Worm (Caenorhabditis elegans) whole organism, young adult: Measurements from ENCODE around the gene gop-2.
A peak's percentile ranks its signal among the peaks of the same experiment; 100 is the strongest.

Experiments used
- B0261.1 ChIP-seq: sonication (generic microtip); optimal IDR thresholded peaks from 2 replicates; lab custom pipeline; 2016; ENCODE audit warnings: mild to moderate bottlenecking, missing genetic modification characterization, moderate library complexity, missing compliant biosample characterization
- D2030.7 ChIP-seq: fragments of 200-800 bp; sonication (Bioruptor generic); IDR thresholded peaks from 2 replicates; pipeline ENCODE4 v1.3.6; 2022; ENCODE audit warnings: missing genetic modification reagents, missing genetic modification characterization, missing compliant biosample characterization
- F10E7.11 ChIP-seq: sonication (generic microtip); optimal IDR thresholded peaks from 2 replicates; lab custom pipeline; 2017; ENCODE audit warnings: mild to moderate bottlenecking, missing genetic modification characterization, moderate library complexity, missing compliant biosample characterization
- F23B12.7 ChIP-seq: sonication (generic microtip); optimal IDR thresholded peaks from 2 replicates; lab custom pipeline; 2017; ENCODE audit warnings: missing genetic modification characterization, mild to moderate bottlenecking, missing compliant biosample characterization, antibody characterized with exemption, moderate library complexity; ENCODE audit not compliant: insufficient read depth
- F39B2.1 ChIP-seq: fragments of 200-800 bp; sonication (Bioruptor generic); IDR thresholded peaks from 2 replicates; pipeline ENCODE4 v1.3.6; 2022; ENCODE audit warnings: missing genetic modification reagents, missing genetic modification characterization, missing compliant biosample characterization
- F49E8.2 ChIP-seq: sonication (generic microtip); optimal IDR thresholded peaks from 3 replicates; lab custom pipeline; 2017; ENCODE audit warnings: missing genetic modification characterization, mild to moderate bottlenecking, missing compliant biosample characterization, antibody characterized with exemption, moderate library complexity; ENCODE audit not compliant: insufficient read depth
- F52B5.7 ChIP-seq: sonication (generic microtip); optimal IDR thresholded peaks from 2 replicates; lab custom pipeline; 2016; ENCODE audit warnings: mild to moderate bottlenecking, missing genetic modification characterization, missing compliant biosample characterization
- T26A5.8 ChIP-seq: sonication (generic microtip); optimal IDR thresholded peaks from 2 replicates; lab custom pipeline; 2016; ENCODE audit warnings: missing genetic modification characterization, missing compliant biosample characterization
- Y56A3A.18 ChIP-seq: fragments of 200-800 bp; sonication (Bioruptor generic); IDR thresholded peaks from 2 replicates; pipeline ENCODE4 v1.3.6; 2022; ENCODE audit warnings: missing genetic modification reagents, missing genetic modification characterization, missing compliant biosample characterization
- ZK185.1 ChIP-seq: sonication (generic microtip); optimal IDR thresholded peaks from 2 replicates; lab custom pipeline; 2016; ENCODE audit warnings: mild to moderate bottlenecking, missing genetic modification characterization, missing compliant biosample characterization; ENCODE audit not compliant: poor library complexity, severe bottlenecking
- ama-1 ChIP-seq, 3 experiments: fragments of 150-350 bp in 1 of 3; sonication (generic microtip) in 2 of 3; optimal IDR thresholded peaks; 2 replicates each; lab custom pipeline; 2014 to 2018; ENCODE audit warnings: missing biosample characterization in 2 of 3, missing genetic modification characterization in 2 of 3, missing genetic modification reagents in 2 of 3
- attf-3 ChIP-seq: fragments of 200-800 bp; sonication (Bioruptor generic); conservative IDR thresholded peaks from 2 replicates; pipeline ENCODE4 v1.3.6; 2022; ENCODE audit warnings: missing genetic modification reagents, missing genetic modification characterization, missing compliant biosample characterization
- attf-5 ChIP-seq: fragments of 200-800 bp; sonication (Bioruptor generic); optimal IDR thresholded peaks from 2 replicates; lab custom pipeline; 2018; ENCODE audit warnings: mild to moderate bottlenecking, missing genetic modification characterization, missing compliant biosample characterization
- bed-1 ChIP-seq: fragments of 200-800 bp; sonication (Bioruptor generic); IDR thresholded peaks from 2 replicates; pipeline ENCODE4 v1.3.6; 2022; ENCODE audit warnings: missing genetic modification reagents, missing genetic modification characterization, missing compliant biosample characterization
- cebp-2 ChIP-seq: fragments of 200-800 bp; sonication (Bioruptor generic); IDR thresholded peaks from 2 replicates; pipeline ENCODE4 v1.3.6; 2022; ENCODE audit warnings: missing genetic modification characterization, missing compliant biosample characterization
- ceh-100 ChIP-seq: fragments of 200-800 bp; sonication (Bioruptor generic); IDR thresholded peaks from 2 replicates; pipeline ENCODE4 v1.3.6; 2022; ENCODE audit warnings: missing genetic modification reagents, missing genetic modification characterization, missing compliant biosample characterization
- ceh-40 ChIP-seq: fragments of 200-800 bp; sonication (Bioruptor generic); IDR thresholded peaks from 2 replicates; pipeline ENCODE4 v1.3.6; 2022; ENCODE audit warnings: missing genetic modification characterization, missing compliant biosample characterization
- ceh-79 ChIP-seq: sonication (generic microtip); optimal IDR thresholded peaks from 2 replicates; lab custom pipeline; 2017; ENCODE audit warnings: mild to moderate bottlenecking, missing genetic modification characterization, missing compliant biosample characterization
- chd-7 ChIP-seq: sonication (generic microtip); optimal IDR thresholded peaks from 2 replicates; lab custom pipeline; 2016; ENCODE audit warnings: mild to moderate bottlenecking, missing genetic modification characterization, moderate library complexity, missing compliant biosample characterization
- dpl-1 ChIP-seq: fragments of 150-350 bp; optimal IDR thresholded peaks from 2 replicates; lab custom pipeline; 2014; ENCODE audit warnings: missing biosample characterization, missing genetic modification reagents, missing genetic modification characterization
- egl-44 ChIP-seq: fragments of 200-800 bp; sonication (Bioruptor generic); IDR thresholded peaks from 2 replicates; pipeline ENCODE4 v1.3.6; 2022; ENCODE audit warnings: missing genetic modification reagents, missing genetic modification characterization, missing compliant biosample characterization
- egrh-3 ChIP-seq: fragments of 200-800 bp; sonication (Bioruptor generic); IDR thresholded peaks from 2 replicates; pipeline ENCODE4 v1.3.6; 2022; ENCODE audit warnings: missing genetic modification reagents, missing genetic modification characterization, missing compliant biosample characterization
- hlh-12 ChIP-seq: sonication (generic microtip); optimal IDR thresholded peaks from 2 replicates; lab custom pipeline; 2016; ENCODE audit warnings: missing genetic modification characterization, missing compliant biosample characterization
- hmg-20 ChIP-seq: fragments of 200-800 bp; sonication (Bioruptor generic); IDR thresholded peaks from 2 replicates; pipeline ENCODE4 v1.3.6; 2022; ENCODE audit warnings: missing genetic modification reagents, missing genetic modification characterization, missing compliant biosample characterization
- lag-1 ChIP-seq: fragments of 200-800 bp; sonication (Bioruptor generic); IDR thresholded peaks from 2 replicates; pipeline ENCODE4 v1.3.6; 2022; ENCODE audit warnings: missing genetic modification reagents, missing genetic modification characterization, missing compliant biosample characterization
- lin-40 ChIP-seq: sonication (generic microtip); optimal IDR thresholded peaks from 2 replicates; lab custom pipeline; 2016; ENCODE audit warnings: missing genetic modification characterization, mild to moderate bottlenecking, missing compliant biosample characterization, missing genotype, missing genetic modification reagents
- lir-1 ChIP-seq: fragments of 200-800 bp; sonication (Bioruptor generic); conservative IDR thresholded peaks from 2 replicates; pipeline ENCODE4 v1.3.6; 2022; ENCODE audit warnings: missing genetic modification reagents, missing genetic modification characterization, missing compliant biosample characterization
- lsl-1 ChIP-seq: fragments of 200-800 bp; sonication (Bioruptor generic); optimal IDR thresholded peaks from 2 replicates; lab custom pipeline; 2018; ENCODE audit warnings: mild to moderate bottlenecking, missing genetic modification characterization, moderate library complexity, missing compliant biosample characterization
- madf-10 ChIP-seq: sonication (generic microtip); optimal IDR thresholded peaks from 2 replicates; lab custom pipeline; 2016; ENCODE audit warnings: mild to moderate bottlenecking, missing genetic modification characterization, missing compliant biosample characterization
- madf-8 ChIP-seq: fragments of 200-800 bp; sonication (Bioruptor generic); conservative IDR thresholded peaks from 2 replicates; pipeline ENCODE4 v1.3.6; 2022; ENCODE audit warnings: missing genetic modification reagents, missing genetic modification characterization, missing compliant biosample characterization
- nfya-1 ChIP-seq: sonication (generic microtip); optimal IDR thresholded peaks from 2 replicates; lab custom pipeline; 2017; ENCODE audit warnings: antibody characterized with exemption, missing compliant biosample characterization, missing genetic modification characterization, borderline replicate concordance; ENCODE audit not compliant: insufficient read depth
- nfya-2 ChIP-seq: fragments of 200-800 bp; sonication (Bioruptor generic); IDR thresholded peaks from 2 replicates; pipeline ENCODE4 v1.3.6; 2022; ENCODE audit warnings: missing genetic modification reagents, missing genetic modification characterization, missing compliant biosample characterization
- rcor-1 ChIP-seq: fragments of 200-800 bp; sonication (Bioruptor generic); IDR thresholded peaks from 2 replicates; pipeline ENCODE4 v1.3.6; 2022; ENCODE audit warnings: missing genetic modification reagents, missing genetic modification characterization, missing compliant biosample characterization
- rec-8 ChIP-seq, 2 experiments: sonication (generic microtip); optimal IDR thresholded peaks; 2 replicates each; lab custom pipeline; 2016; ENCODE audit warnings: mild to moderate bottlenecking in 2 of 2, missing genetic modification characterization in 2 of 2, missing genetic modification reagents in 2 of 2, missing genotype in 2 of 2, missing biosample characterization in 1 of 2, missing compliant biosample characterization in 1 of 2, moderate library complexity in 1 of 2
- repo-1 ChIP-seq: sonication (generic microtip); optimal IDR thresholded peaks from 2 replicates; lab custom pipeline; 2017; ENCODE audit warnings: mild to moderate bottlenecking, missing genetic modification characterization, missing compliant biosample characterization
- rpc-1 ChIP-seq, 2 experiments: fragments of 150-350 bp in 1 of 2; sonication (generic microtip) in 1 of 2; optimal IDR thresholded peaks; 2 replicates each; lab custom pipeline; 2014 to 2018; ENCODE audit warnings: missing biosample characterization in 1 of 2, missing genetic modification characterization in 1 of 2, missing genetic modification reagents in 1 of 2, missing genotype in 1 of 2
- snpc-1.1 ChIP-seq: sonication (generic microtip); optimal IDR thresholded peaks from 2 replicates; lab custom pipeline; 2017; ENCODE audit warnings: missing genetic modification characterization, mild to moderate bottlenecking, missing compliant biosample characterization, antibody characterized with exemption, moderate library complexity, missing genotype, missing genetic modification reagents; ENCODE audit not compliant: insufficient read depth
- snpc-1.3 ChIP-seq: sonication (generic microtip); optimal IDR thresholded peaks from 2 replicates; lab custom pipeline; 2017; ENCODE audit warnings: missing genetic modification characterization, mild to moderate bottlenecking, missing compliant biosample characterization, antibody characterized with exemption, moderate library complexity, missing genotype, missing genetic modification reagents; ENCODE audit not compliant: insufficient read depth
- snpc-3.4 ChIP-seq: sonication (generic microtip); optimal IDR thresholded peaks from 2 replicates; lab custom pipeline; 2017; ENCODE audit warnings: missing genetic modification characterization, mild to moderate bottlenecking, missing compliant biosample characterization, antibody characterized with exemption, moderate library complexity, missing genotype, missing genetic modification reagents
- somi-1 ChIP-seq: fragments of 200-800 bp; sonication (Bioruptor generic); optimal IDR thresholded peaks from 2 replicates; lab custom pipeline; 2018; ENCODE audit warnings: mild to moderate bottlenecking, missing genetic modification characterization, missing compliant biosample characterization
- tbp1 ChIP-seq: fragments of 200-800 bp; sonication (Bioruptor generic); optimal IDR thresholded peaks from 2 replicates; lab custom pipeline; 2018; ENCODE audit warnings: mild to moderate bottlenecking, missing genetic modification characterization, missing compliant biosample characterization
- unc-130 ChIP-seq: sonication (generic microtip); optimal IDR thresholded peaks from 2 replicates; lab custom pipeline; 2016; ENCODE audit warnings: missing genetic modification reagents, missing genetic modification characterization, missing compliant biosample characterization
- unc-62 ChIP-seq: fragments of 150-350 bp; optimal IDR thresholded peaks from 2 replicates; lab custom pipeline; 2014; ENCODE audit warnings: missing biosample characterization, missing genetic modification reagents, missing genetic modification characterization
- zim-3 ChIP-seq: sonication (generic microtip); optimal IDR thresholded peaks from 2 replicates; lab custom pipeline; 2017; ENCODE audit warnings: mild to moderate bottlenecking, missing genetic modification characterization, moderate library complexity, missing compliant biosample characterization
- ztf-25 ChIP-seq: fragments of 200-800 bp; sonication (Bioruptor generic); IDR thresholded peaks from 2 replicates; pipeline ENCODE4 v1.3.6; 2022; ENCODE audit warnings: missing genetic modification reagents, missing genetic modification characterization, missing compliant biosample characterization
- ztf-26 ChIP-seq: sonication (generic microtip); optimal IDR thresholded peaks from 2 replicates; lab custom pipeline; 2017; ENCODE audit warnings: missing genetic modification characterization, missing compliant biosample characterization

gop-2 gene

DNA sequence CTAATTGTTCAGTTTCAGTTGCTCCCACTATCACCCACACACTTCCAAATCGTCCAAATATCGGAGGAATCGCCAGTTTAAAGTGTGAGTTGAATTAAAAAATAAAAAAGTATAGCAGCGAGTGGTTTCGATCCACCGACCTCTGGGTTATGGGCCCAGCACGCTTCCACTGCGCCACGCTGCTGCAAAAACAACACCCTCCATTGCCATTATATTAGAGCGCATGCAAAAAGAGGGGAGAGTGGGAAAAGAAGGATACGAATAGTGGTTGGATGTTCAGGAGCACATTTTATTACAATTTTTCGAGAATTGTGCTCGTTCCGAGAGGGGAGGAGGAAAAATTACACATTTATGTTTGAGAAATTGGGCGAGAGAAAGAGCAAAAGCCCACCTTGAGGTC lies 36.0 kb downstream of the gop-2 start (continued):
- TF ChIP-seq dpl-1 (GFP tag; lab: Kevin White, UChicago): peak; percentile 28
- TF ChIP-seq hmg-20 (GFP tag; lab: Robert Waterston, UW): peak; percentile 74
- TF ChIP-seq bed-1 (GFP tag; lab: Robert Waterston, UW): peak; percentile 87; the same call in 1 of the 2 replicates
- TF ChIP-seq snpc-3.4 (tag; lab: Kevin White, UChicago): peak; percentile 58
- peak; percentile 66 for TF ChIP-seq ceh-100 (GFP tag; lab: Robert Waterston, UW)
- TF ChIP-seq lir-1: peak; percentile 50; the same call in 1 of the 2 replicates
- TF ChIP-seq attf-3 (GFP tag; lab: Robert Waterston, UW): peak; percentile 34; the same call in 1 of the 2 replicates
- TF ChIP-seq nfya-1 (tag; lab: Kevin White, UChicago): no peak
- peak; percentile 80 for TF ChIP-seq somi-1
- no peak for TF ChIP-seq F49E8.2 (tag; lab: Kevin White, UChicago)
- TF ChIP-seq cebp-2: 0 out of 2 replicates have a peak, but pooled peaks have one; percentile 79
- peak; percentile 80 for TF ChIP-seq snpc-1.3 (tag; lab: Kevin White, UChicago)
- peak; percentile 99 for TF ChIP-seq tbp1 (GFP tag; lab: Kevin White, UChicago)
- peak; percentile 72 for TF ChIP-seq ceh-79 (tag; lab: Kevin White, UChicago)
- peak; percentile 57 for TF ChIP-seq F10E7.11 (tag; lab: Kevin White, UChicago)
- peak; percentile 44 for TF ChIP-seq ZK185.1
- TF ChIP-seq lag-1 (GFP tag; lab: Robert Waterston, UW): no peak
- TF ChIP-seq ceh-40 (GFP tag; lab: Robert Waterston, UW): peak; percentile 87
- TF ChIP-seq egl-44 (GFP tag; lab: Robert Waterston, UW): peak; percentile 70
- TF ChIP-seq F23B12.7 (tag; lab: Kevin White, UChicago): peak; percentile 81
- TF ChIP-seq unc-130 (GFP tag; lab: Kevin White, UChicago): peak; percentile 47
- TF ChIP-seq hlh-12 (tag; lab: Kevin White, UChicago): peak; percentile 22
- peak; percentile 96 for TF ChIP-seq ztf-25 (GFP tag; lab: Robert Waterston, UW)
- TF ChIP-seq F52B5.7: peak; percentile 82
- no peak for TF ChIP-seq F39B2.1 (GFP tag; lab: Robert Waterston, UW)
- peak; percentile 53 for TF ChIP-seq rcor-1 (GFP tag; lab: Robert Waterston, UW)
- no peak for TF ChIP-seq unc-62 (GFP tag; lab: Kevin White, UChicago)
- TF ChIP-seq B0261.1 (tag; lab: Kevin White, UChicago): peak; percentile 96
- no peak for TF ChIP-seq madf-8 (GFP tag; lab: Robert Waterston, UW)
- no peak for TF ChIP-seq ama-1 (optimal IDR thresholded peaks at IDR 0.05; lab: Kevin White, UChicago)
- peak; percentile 44 to 86 for TF ChIP-seq ama-1 (GFP tag; optimal IDR thresholded peaks at IDR 0.05; lab: Kevin White, UChicago)
- TF ChIP-seq egrh-3 (GFP tag; lab: Robert Waterston, UW): 0 out of 2 replicates have a peak, but pooled peaks have one; percentile 29
- peak; percentile 24 for TF ChIP-seq snpc-1.1 (tag; lab: Kevin White, UChicago)
- TF ChIP-seq zim-3 (tag; lab: Kevin White, UChicago): peak; percentile 83
- peak; percentile 38 for TF ChIP-seq lin-40 (tag; lab: Kevin White, UChicago)
- TF ChIP-seq attf-5 (GFP tag; lab: Kevin White, UChicago): peak; percentile 65
- peak; percentile 82 for TF ChIP-seq rec-8 (tag; optimal IDR thresholded peaks at IDR 0.05; lab: Kevin White, UChicago)
- no peak for TF ChIP-seq T26A5.8 (tag; lab: Kevin White, UChicago)
- TF ChIP-seq ztf-26 (tag; lab: Kevin White, UChicago): peak; percentile 49
- peak; percentile 85 for TF ChIP-seq Y56A3A.18 (GFP tag; lab: Robert Waterston, UW)
- TF ChIP-seq D2030.7: peak; percentile 70; the same call in 1 of the 2 replicates
- peak; percentile 64 for TF ChIP-seq chd-7
- peak; percentile 40 for TF ChIP-seq lsl-1
- peak; percentile 59 for TF ChIP-seq madf-10
- peak; percentile 73 for TF ChIP-seq repo-1 (tag; lab: Kevin White, UChicago)
- peak; percentile 85 for TF ChIP-seq rpc-1 (optimal IDR thresholded peaks at IDR 0.05; lab: Kevin White, UChicago)
- TF ChIP-seq rpc-1 (tag; optimal IDR thresholded peaks at IDR 0.05; lab: Kevin White, UChicago): peak; percentile 96
- TF ChIP-seq nfya-2: 0 out of 2 replicates have a peak, but pooled peaks have one; percentile 61
